Comparison of ENCODE assay signal across 2 fruit fly cellular contexts in genomic region chr3R:19245399-19245798, dm6.
TF ChIP-seq lines count a peak whose summit lies in the region.

No protein-coding gene starts in this region.

- TF ChIP-seq CTCF in S2 (optimal IDR thresholded peaks at IDR 0.05; lab: Kevin White, UChicago): peak; percentile 57 to 61
- TF ChIP-seq CTCF in whole organism, embryonic (GFP tag; optimal IDR thresholded peaks at IDR 0.05; lab: Kevin White, UChicago): peak; percentile 57

TF ChIP-seq in whole organism, embryonic, 481 proteins besides CTCF, POLR2A, EP300 and RAD21:
- TF ChIP-seq CG10147 (GFP tag; optimal IDR thresholded peaks at IDR 0.05; lab: Kevin White, UChicago) (no peak), sob (GFP tag; IDR thresholded peaks at IDR 0.05; lab: Robert Waterston, UW) (no peak), sqz (GFP tag; optimal IDR thresholded peaks at IDR 0.05; lab: Kevin White, UChicago) (no peak), CG10462 (GFP tag; optimal IDR thresholded peaks at IDR 0.05; lab: Kevin White, UChicago) (no peak), CG11085 (GFP tag; IDR thresholded peaks at IDR 0.05; lab: Robert Waterston, UW) (no peak), dan (GFP tag; IDR thresholded peaks at IDR 0.05; lab: Robert Waterston, UW) (no peak), HLHmδ (GFP tag; optimal IDR thresholded peaks at IDR 0.05; lab: Kevin White, UChicago) (no peak), kay (GFP tag; optimal IDR thresholded peaks at IDR 0.05; lab: Kevin White, UChicago) (no peak)
